Worm (Caenorhabditis elegans) whole organism, L2 larva: ENCODE results near the gene F59A6.4.

Source experiments
- aly-2 ChIP-seq: fragments of 150-350 bp; optimal IDR thresholded peaks from 2 replicates; lab custom pipeline; 2014; ENCODE audit warnings: missing biosample characterization, missing genetic modification characterization
- blmp-1 ChIP-seq: sonication (generic microtip); optimal IDR thresholded peaks from 2 replicates; lab custom pipeline; 2017; ENCODE audit warnings: missing genetic modification characterization, mild to moderate bottlenecking, missing compliant biosample characterization, antibody characterized with exemption, moderate library complexity; ENCODE audit not compliant: insufficient read depth
- ceh-16 ChIP-seq: fragments of 150-350 bp; optimal IDR thresholded peaks from 2 replicates; lab custom pipeline; 2014; ENCODE audit warnings: missing biosample characterization, missing genetic modification characterization
- ceh-82 ChIP-seq: fragments of 150-350 bp; optimal IDR thresholded peaks from 2 replicates; lab custom pipeline; 2014; ENCODE audit warnings: missing biosample characterization, missing genetic modification characterization
- elt-1 ChIP-seq: fragments of 150-350 bp; optimal IDR thresholded peaks from 2 replicates; lab custom pipeline; 2014; ENCODE audit warnings: missing biosample characterization, missing genetic modification characterization
- lin-11 ChIP-seq: fragments of 150-350 bp; sonication (generic microtip); optimal IDR thresholded peaks from 2 replicates; lab custom pipeline; 2014; ENCODE audit warnings: missing biosample characterization, missing genetic modification characterization, inconsistent platforms, mixed read lengths
- lin-13 ChIP-seq: fragments of 150-350 bp; optimal IDR thresholded peaks from 2 replicates; lab custom pipeline; 2014; ENCODE audit warnings: missing biosample characterization, missing genetic modification reagents, missing genetic modification characterization
- lsy-2 ChIP-seq, 2 experiments: fragments of 150-350 bp in 1 of 2; sonication (generic microtip) in 1 of 2; optimal IDR thresholded peaks; 2 replicates each; lab custom pipeline; 2014 to 2017; ENCODE audit warnings: missing biosample characterization in 2 of 2, missing genetic modification characterization in 2 of 2
- nhr-12 ChIP-seq: fragments of 150-350 bp; optimal IDR thresholded peaks from 2 replicates; lab custom pipeline; 2014; ENCODE audit warnings: missing biosample characterization, missing genetic modification characterization
- skn-1 ChIP-seq: sonication (generic microtip); optimal IDR thresholded peaks from 2 replicates; lab custom pipeline; 2017; ENCODE audit warnings: missing biosample characterization, missing genetic modification characterization
- unc-55 ChIP-seq: fragments of 150-350 bp; sonication (generic microtip); optimal IDR thresholded peaks from 3 replicates; lab custom pipeline; 2014; ENCODE audit warnings: missing biosample characterization, missing genetic modification reagents, missing genetic modification characterization
- ztf-1 ChIP-seq: fragments of 200-800 bp; sonication (Bioruptor generic); conservative IDR thresholded peaks from 2 replicates; pipeline ENCODE4 v1.3.6; 2022; ENCODE audit warnings: missing genetic modification characterization, missing compliant biosample characterization

DNA sequence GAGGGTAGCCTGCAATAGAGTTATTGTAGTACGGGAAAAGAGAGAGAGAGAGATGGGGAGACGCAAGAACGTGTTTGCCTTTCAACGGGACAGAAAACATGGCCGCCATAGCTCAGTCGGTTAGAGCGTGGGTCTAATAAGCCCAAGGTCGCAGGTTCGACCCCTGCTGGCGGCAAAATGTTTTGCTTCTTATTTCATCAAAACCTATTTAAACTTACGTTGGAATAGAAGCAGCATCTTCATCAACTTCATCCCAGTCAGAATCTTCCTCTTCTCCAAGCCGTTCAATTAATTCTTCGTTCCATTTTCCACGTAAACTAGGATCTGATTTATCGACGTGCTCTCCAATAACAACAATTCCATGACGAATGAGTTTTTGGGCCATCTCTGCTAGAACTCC lies 27.8 kb downstream of the F59A6.4 start:
- TF ChIP-seq aly-2 = no peak
- no peak for TF ChIP-seq blmp-1 (tag; lab: Kevin White, UChicago)
- TF ChIP-seq ztf-1 = no peak
- no peak for TF ChIP-seq elt-1
- peak; percentile 11 for TF ChIP-seq lin-11 (tag; lab: Kevin White, UChicago)
- peak; percentile 13 for TF ChIP-seq ceh-16
- TF ChIP-seq skn-1 (tag; lab: Kevin White, UChicago) = no peak
- TF ChIP-seq lin-13 = peak; percentile 13
- TF ChIP-seq ceh-82 = no peak
- peak; percentile 55 for TF ChIP-seq unc-55 (GFP tag; lab: Kevin White, UChicago)
- peak; percentile 32 to 59 for TF ChIP-seq lsy-2 (tag; optimal IDR thresholded peaks at IDR 0.05; lab: Kevin White, UChicago)
- no peak for TF ChIP-seq nhr-12
